Worm (Caenorhabditis elegans) whole organism, L1 larva: ENCODE data around the gene F25H9.2.

Experiments
- irx-1 ChIP-seq: sonication (generic microtip); optimal IDR thresholded peaks from 2 replicates; lab custom pipeline; 2016; ENCODE audit warnings: missing genetic modification characterization, missing compliant biosample characterization
- lsy-2 ChIP-seq, 2 experiments: fragments of 150-350 bp; optimal IDR thresholded peaks; 2 replicates each; lab custom pipeline; 2014; ENCODE audit warnings: missing biosample characterization in 2 of 2, missing genetic modification characterization in 2 of 2
- nhr-12 ChIP-seq: sonication (generic microtip); optimal IDR thresholded peaks from 2 replicates; lab custom pipeline; 2017; ENCODE audit warnings: missing biosample characterization, missing genetic modification characterization
- snpc-4 ChIP-seq: fragments of 150-350 bp; optimal IDR thresholded peaks from 2 replicates; lab custom pipeline; 2014; ENCODE audit warnings: missing biosample characterization, missing genetic modification characterization
- sox-4 ChIP-seq: sonication (generic microtip); optimal IDR thresholded peaks from 2 replicates; lab custom pipeline; 2016; ENCODE audit warnings: missing genetic modification characterization, missing compliant biosample characterization
- unc-62 ChIP-seq: fragments of 150-350 bp; optimal IDR thresholded peaks from 2 replicates; lab custom pipeline; 2014; ENCODE audit warnings: missing biosample characterization, missing genetic modification reagents, missing genetic modification characterization

DNA sequence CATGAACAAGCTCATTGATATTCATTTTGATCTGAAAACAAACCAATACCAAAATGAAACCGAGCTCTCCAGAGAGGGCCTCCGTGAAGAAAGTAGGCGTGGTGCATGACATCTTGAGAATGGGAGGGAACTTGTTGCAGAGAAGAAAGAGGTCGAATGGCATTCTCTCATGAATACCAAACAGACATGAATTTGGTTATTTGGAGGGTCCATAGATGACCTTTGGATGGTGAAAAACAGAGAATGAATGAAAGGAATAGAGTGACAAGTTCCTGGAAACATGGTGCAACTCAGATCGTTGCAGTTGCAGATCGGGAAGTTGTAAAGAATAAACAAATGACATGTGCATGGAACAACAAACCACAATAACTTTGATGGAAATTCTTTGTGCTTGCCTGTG lies 18.5 kb downstream of the F25H9.2 start, which contains the start of gene T10G3.8:
- TF ChIP-seq irx-1 (tag; lab: Kevin White, UChicago) (no peak), sox-4 (tag; lab: Kevin White, UChicago) (no peak), lsy-2 (tag; optimal IDR thresholded peaks at IDR 0.05; lab: Kevin White, UChicago) (no peak), unc-62 (GFP tag; lab: Kevin White, UChicago) (no peak), snpc-4 (no peak), nhr-12 (tag; lab: Kevin White, UChicago) (no peak)
